Worm (Caenorhabditis elegans) whole organism, L2 larva: ENCODE measurements around the gene F01F1.11.

ENCODE experiments used
- C34F6.9 ChIP-seq: fragments of 150-350 bp; optimal IDR thresholded peaks from 2 replicates; lab custom pipeline; 2014; ENCODE audit warnings: missing biosample characterization, missing genetic modification characterization
- F13H6.1 ChIP-seq: sonication (generic microtip); optimal IDR thresholded peaks from 2 replicates; lab custom pipeline; 2016; ENCODE audit warnings: missing genetic modification characterization, missing compliant biosample characterization
- R02D3.7 ChIP-seq: fragments of 150-350 bp; optimal IDR thresholded peaks from 2 replicates; lab custom pipeline; 2014; ENCODE audit warnings: missing biosample characterization, missing genetic modification characterization
- Y55F3AM.14 ChIP-seq: fragments of 200-800 bp; sonication (Bioruptor generic); optimal IDR thresholded peaks from 2 replicates; lab custom pipeline; 2018; ENCODE audit warnings: mild to moderate bottlenecking, missing genetic modification characterization, missing compliant biosample characterization
- ZK546.5 ChIP-seq: sonication (generic microtip); optimal IDR thresholded peaks from 2 replicates; lab custom pipeline; 2017; ENCODE audit warnings: missing biosample characterization, missing genetic modification characterization
- alr-1 ChIP-seq: fragments of 150-350 bp; optimal IDR thresholded peaks from 2 replicates; lab custom pipeline; 2014; ENCODE audit warnings: missing biosample characterization, missing genetic modification characterization
- ama-1 ChIP-seq: fragments of 150-350 bp; optimal IDR thresholded peaks from 2 replicates; lab custom pipeline; 2018; ENCODE audit warnings: inconsistent platforms
- blmp-1 ChIP-seq: sonication (generic microtip); optimal IDR thresholded peaks from 2 replicates; lab custom pipeline; 2017; ENCODE audit warnings: missing genetic modification characterization, mild to moderate bottlenecking, missing compliant biosample characterization, antibody characterized with exemption, moderate library complexity; ENCODE audit not compliant: insufficient read depth
- ceh-16 ChIP-seq: fragments of 150-350 bp; optimal IDR thresholded peaks from 2 replicates; lab custom pipeline; 2014; ENCODE audit warnings: missing biosample characterization, missing genetic modification characterization
- crh-2 ChIP-seq: sonication (generic microtip); optimal IDR thresholded peaks from 2 replicates; lab custom pipeline; 2017; ENCODE audit warnings: missing biosample characterization, missing genetic modification characterization
- egl-27 ChIP-seq: sonication (generic microtip); optimal IDR thresholded peaks from 3 replicates; lab custom pipeline; 2017; ENCODE audit warnings: missing biosample characterization, missing genetic modification reagents, missing genetic modification characterization
- elt-1 ChIP-seq: fragments of 150-350 bp; optimal IDR thresholded peaks from 2 replicates; lab custom pipeline; 2014; ENCODE audit warnings: missing biosample characterization, missing genetic modification characterization
- fos-1 ChIP-seq: fragments of 150-350 bp; optimal IDR thresholded peaks from 2 replicates; lab custom pipeline; 2014; ENCODE audit warnings: missing biosample characterization, missing genetic modification characterization
- gmeb-1 ChIP-seq: fragments of 150-350 bp; optimal IDR thresholded peaks from 2 replicates; lab custom pipeline; 2014; ENCODE audit warnings: missing biosample characterization, missing genetic modification characterization
- lin-11 ChIP-seq: fragments of 150-350 bp; sonication (generic microtip); optimal IDR thresholded peaks from 2 replicates; lab custom pipeline; 2014; ENCODE audit warnings: missing biosample characterization, missing genetic modification characterization, inconsistent platforms, mixed read lengths
- lin-39 ChIP-seq: fragments of 150-350 bp; optimal IDR thresholded peaks from 2 replicates; lab custom pipeline; 2014; ENCODE audit warnings: missing biosample characterization, missing genetic modification reagents, missing genetic modification characterization
- lsy-2 ChIP-seq, 2 experiments: fragments of 150-350 bp in 1 of 2; sonication (generic microtip) in 1 of 2; optimal IDR thresholded peaks; 2 replicates each; lab custom pipeline; 2014 to 2017; ENCODE audit warnings: missing biosample characterization in 2 of 2, missing genetic modification characterization in 2 of 2
- mab-5 ChIP-seq: fragments of 150-350 bp; optimal IDR thresholded peaks from 2 replicates; lab custom pipeline; 2014; ENCODE audit warnings: missing biosample characterization, missing genetic modification characterization
- mbf-1 ChIP-seq: sonication (generic microtip); optimal IDR thresholded peaks from 2 replicates; lab custom pipeline; 2017; ENCODE audit warnings: missing biosample characterization, missing genetic modification characterization
- mdl-1 ChIP-seq, 2 experiments: fragments of 150-350 bp in 1 of 2; sonication (generic microtip) in 1 of 2; optimal IDR thresholded peaks; 2 replicates each; lab custom pipeline; 2017; ENCODE audit warnings: missing biosample characterization in 2 of 2, missing genetic modification characterization in 2 of 2
- nhr-11 ChIP-seq: fragments of 150-350 bp; optimal IDR thresholded peaks from 2 replicates; lab custom pipeline; 2014; ENCODE audit warnings: missing biosample characterization, missing genetic modification characterization
- nhr-12 ChIP-seq: fragments of 150-350 bp; optimal IDR thresholded peaks from 2 replicates; lab custom pipeline; 2014; ENCODE audit warnings: missing biosample characterization, missing genetic modification characterization
- nhr-129 ChIP-seq: fragments of 150-350 bp; optimal IDR thresholded peaks from 2 replicates; lab custom pipeline; 2014; ENCODE audit warnings: missing biosample characterization, missing genetic modification characterization
- nhr-21 ChIP-seq: fragments of 150-350 bp; optimal IDR thresholded peaks from 2 replicates; lab custom pipeline; 2014; ENCODE audit warnings: missing biosample characterization, missing genetic modification characterization
- nhr-237 ChIP-seq: fragments of 150-350 bp; optimal IDR thresholded peaks from 2 replicates; lab custom pipeline; 2014; ENCODE audit warnings: missing biosample characterization, missing genetic modification characterization
- nhr-25 ChIP-seq: fragments of 150-350 bp; sonication (generic microtip); optimal IDR thresholded peaks from 3 replicates; lab custom pipeline; 2014; ENCODE audit warnings: missing biosample characterization, missing genetic modification characterization
- nhr-6 ChIP-seq: fragments of 150-350 bp; optimal IDR thresholded peaks from 2 replicates; lab custom pipeline; 2014; ENCODE audit warnings: missing biosample characterization, missing genetic modification characterization
- peb-1 ChIP-seq: fragments of 150-350 bp; optimal IDR thresholded peaks from 2 replicates; lab custom pipeline; 2014; ENCODE audit warnings: missing biosample characterization, missing genetic modification characterization
- sma-3 ChIP-seq: sonication (generic microtip); optimal IDR thresholded peaks from 2 replicates; lab custom pipeline; 2016; ENCODE audit warnings: missing genetic modification reagents, missing genetic modification characterization, missing compliant biosample characterization
- sma-9 ChIP-seq, 2 experiments: fragments of 150-350 bp in 1 of 2; sonication (generic microtip) in 1 of 2; optimal IDR thresholded peaks; 2 replicates each; lab custom pipeline; 2014 to 2016; ENCODE audit warnings: missing genetic modification characterization in 2 of 2, mild to moderate bottlenecking in 1 of 2, missing biosample characterization in 1 of 2, missing compliant biosample characterization in 1 of 2, missing genetic modification reagents in 1 of 2, moderate library complexity in 1 of 2
- snpc-4 ChIP-seq: fragments of 150-350 bp; optimal IDR thresholded peaks from 2 replicates; lab custom pipeline; 2014; ENCODE audit warnings: missing biosample characterization, missing genetic modification characterization
- unc-39 ChIP-seq: fragments of 150-350 bp; optimal IDR thresholded peaks from 2 replicates; lab custom pipeline; 2014; ENCODE audit warnings: missing biosample characterization, missing genetic modification characterization
- unc-55 ChIP-seq: fragments of 150-350 bp; sonication (generic microtip); optimal IDR thresholded peaks from 3 replicates; lab custom pipeline; 2014; ENCODE audit warnings: missing biosample characterization, missing genetic modification reagents, missing genetic modification characterization
- unc-62 ChIP-seq: fragments of 150-350 bp; optimal IDR thresholded peaks from 2 replicates; lab custom pipeline; 2014; ENCODE audit warnings: missing biosample characterization, missing genetic modification reagents, missing genetic modification characterization
- zag-1 ChIP-seq: fragments of 150-350 bp; optimal IDR thresholded peaks from 2 replicates; lab custom pipeline; 2014; ENCODE audit warnings: missing biosample characterization, missing genetic modification characterization
- ztf-4 ChIP-seq: fragments of 150-350 bp; optimal IDR thresholded peaks from 2 replicates; lab custom pipeline; 2014; ENCODE audit warnings: missing biosample characterization, missing genetic modification characterization

F01F1.11 gene

DNA sequence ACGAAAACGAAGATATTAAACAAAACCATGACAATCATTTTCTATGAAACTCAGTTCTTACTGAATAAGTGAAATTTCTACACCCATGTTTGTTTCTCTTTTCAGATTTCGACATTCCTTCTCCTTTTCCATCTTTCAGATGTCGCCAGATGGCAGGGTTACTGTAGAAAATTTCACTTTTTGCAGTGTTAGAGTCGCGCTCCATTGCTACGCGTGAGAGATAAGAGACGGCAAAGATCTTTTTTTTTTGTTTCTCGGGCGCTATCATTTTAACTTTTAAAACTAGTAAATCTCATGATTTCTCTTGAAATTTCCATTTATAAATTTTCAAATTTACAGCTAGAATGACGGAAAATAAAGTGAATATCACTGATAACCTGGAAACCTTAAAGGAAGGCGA is 6.5 kb upstream of the F01F1.11 start, which contains the start of the genes mig-21 and F01F1.2:
mig-21 (minus strand) TSS at position 166 of the 400 bp plus-strand sequence.
F01F1.2 (plus strand) TSS at position 340 of the 400 bp plus-strand sequence.
- TF ChIP-seq sma-3 (GFP tag; lab: Kevin White, UChicago) (no peak), nhr-25 (tag; lab: Kevin White, UChicago) (peak; percentile 8), unc-55 (GFP tag; lab: Kevin White, UChicago) (peak; percentile 15), lsy-2 (tag; optimal IDR thresholded peaks at IDR 0.05; lab: Kevin White, UChicago) (peak in 1 of 2 experiments; percentile 76), crh-2 (tag; lab: Kevin White, UChicago) (no peak), C34F6.9 (tag; lab: Kevin White, UChicago) (peak; percentile 18), blmp-1 (tag; lab: Kevin White, UChicago) (peak; percentile 52)

DNA sequence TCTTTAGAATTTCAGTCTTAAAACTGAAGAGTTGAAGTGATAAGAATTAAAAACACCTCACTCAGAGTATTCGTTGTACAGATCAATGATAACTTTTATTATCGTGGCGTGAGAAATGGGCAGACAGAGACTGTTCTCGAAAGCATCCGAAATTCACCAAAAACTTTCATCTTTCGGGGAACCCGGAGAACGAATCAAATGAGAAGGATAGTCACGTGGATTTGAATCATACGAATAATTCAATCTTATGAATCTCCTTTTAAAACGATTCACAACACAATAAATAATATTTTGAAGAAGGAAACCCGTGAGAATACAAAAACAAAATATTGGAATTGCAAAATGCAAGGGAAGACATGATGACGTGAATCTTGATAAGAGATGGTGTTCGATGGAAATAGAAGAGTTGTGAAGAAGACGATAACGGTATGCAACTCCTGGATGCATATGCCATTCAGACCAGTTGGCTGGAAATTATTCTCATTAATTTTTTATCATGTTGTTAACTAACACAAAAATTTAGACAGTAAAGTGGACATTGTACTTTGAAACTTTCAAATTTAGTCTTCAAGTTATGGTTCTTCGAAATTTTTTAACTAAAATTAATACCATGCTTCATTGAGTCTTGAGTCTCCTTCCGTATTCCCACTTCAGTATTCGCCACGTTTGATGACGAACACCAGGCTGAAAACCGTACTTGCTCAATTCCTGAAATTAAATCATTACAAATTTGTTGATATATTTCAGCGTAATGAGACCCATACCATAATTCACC is 5.4 kb upstream of the F01F1.11 start:
- TF ChIP-seq lsy-2 (tag; optimal IDR thresholded peaks at IDR 0.05; lab: Kevin White, UChicago) (peak in 1 of 2 experiments; percentile 21), nhr-12 (no peak), ceh-16 (tag; lab: Kevin White, UChicago) (no peak), gmeb-1 (tag; lab: Kevin White, UChicago) (peak; percentile 21), mdl-1 (tag; optimal IDR thresholded peaks at IDR 0.05; lab: Kevin White, UChicago) (peak in 1 of 2 experiments; percentile 5), sma-3 (GFP tag; lab: Kevin White, UChicago) (peak; percentile 35), C34F6.9 (tag; lab: Kevin White, UChicago) (no peak), nhr-21 (peak; percentile 52), unc-62 (no peak), crh-2 (tag; lab: Kevin White, UChicago) (peak; percentile 42)

DNA sequence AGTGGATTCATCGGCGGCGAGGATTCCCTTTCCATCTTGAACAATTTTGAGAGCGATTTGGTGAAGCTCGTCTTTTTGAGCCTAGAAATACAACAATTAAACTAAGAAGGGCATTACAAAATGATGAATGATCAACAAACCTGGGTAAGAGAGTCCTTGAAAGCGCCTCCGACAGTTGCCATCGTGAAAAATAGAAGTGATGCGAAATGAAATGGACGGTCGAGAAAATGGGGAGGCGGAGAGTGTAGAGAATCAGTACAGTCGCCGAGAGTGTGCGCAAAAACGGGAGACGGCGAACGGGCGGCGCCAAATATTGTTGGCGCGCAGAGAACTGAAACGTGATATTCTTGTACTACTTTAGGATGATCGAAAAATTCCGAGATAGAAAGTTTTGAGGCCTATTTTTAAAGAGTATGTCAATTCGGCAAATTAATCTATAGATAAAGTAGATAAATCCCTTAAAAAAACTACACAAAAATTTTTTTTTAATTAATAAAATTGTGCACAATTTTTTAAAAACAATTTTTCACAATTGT is 4.5 kb upstream of the F01F1.11 start, which contains the start of gene aldo-2:
aldo-2 (minus strand) TSS at position 486 of the 536 bp plus-strand sequence.
- TF ChIP-seq R02D3.7 (tag; lab: Kevin White, UChicago) (no peak), zag-1 (tag; lab: Kevin White, UChicago) (no peak), nhr-237 (tag; lab: Kevin White, UChicago) (no peak), unc-39 (tag; lab: Kevin White, UChicago) (no peak), ZK546.5 (no peak), mab-5 (tag; lab: Kevin White, UChicago) (no peak), nhr-6 (no peak), blmp-1 (tag; lab: Kevin White, UChicago) (peak; percentile 6), ceh-16 (tag; lab: Kevin White, UChicago) (peak; percentile 9), nhr-21 (peak; percentile 25), mbf-1 (tag; lab: Kevin White, UChicago) (no peak), ztf-4 (tag; lab: Kevin White, UChicago) (no peak), sma-3 (GFP tag; lab: Kevin White, UChicago) (peak; percentile 8), peb-1 (tag; lab: Kevin White, UChicago) (no peak), snpc-4 (no peak), F13H6.1 (tag; lab: Kevin White, UChicago) (peak; percentile 15), sma-9 (GFP tag; optimal IDR thresholded peaks at IDR 0.05; lab: Kevin White, UChicago) (no peak), sma-9 (tag; optimal IDR thresholded peaks at IDR 0.05; lab: Kevin White, UChicago) (no peak), ama-1 (lab: Kevin White, UChicago) (peak; percentile 86), nhr-129 (tag; lab: Kevin White, UChicago) (peak; percentile 3), alr-1 (tag; lab: Kevin White, UChicago) (no peak), egl-27 (tag; lab: Kevin White, UChicago) (no peak), nhr-25 (tag; lab: Kevin White, UChicago) (peak; percentile 37), unc-62 (no peak), lin-39 (no peak), Y55F3AM.14 (no peak), lin-11 (tag; lab: Kevin White, UChicago) (no peak), nhr-11 (tag; lab: Kevin White, UChicago) (no peak), fos-1 (tag; lab: Kevin White, UChicago) (peak; percentile 3), gmeb-1 (tag; lab: Kevin White, UChicago) (peak; percentile 23), elt-1 (tag; lab: Kevin White, UChicago) (no peak)
